Fruit fly (Drosophila melanogaster): ENCODE data around the gene cm.

The cm gene

dm6 chrX:7011063-7011743 lies at the start of gene cm, which contains the start of the genes sloth1 and sloth2 (continued):
- TF ChIP-seq cwo (GFP tag; optimal IDR thresholded peaks at IDR 0.05) (peak; percentile 54), kay (GFP tag; optimal IDR thresholded peaks at IDR 0.05) (peak; percentile 70), prd (optimal IDR thresholded peaks at IDR 0.05) (no peak), prd (GFP tag; IDR thresholded peaks at IDR 0.05) (peak; percentile 94), CG30431 (GFP tag; optimal IDR thresholded peaks at IDR 0.05) (peak; percentile 76), Chrac-16 (GFP tag; optimal IDR thresholded peaks at IDR 0.05) (peak; percentile 90), CkIIα-i1 (GFP tag; IDR thresholded peaks at IDR 0.05) (no peak), CG12659 (GFP tag; optimal IDR thresholded peaks at IDR 0.05) (peak; percentile 86), Bdp1 (GFP tag; optimal IDR thresholded peaks at IDR 0.05) (peak; percentile 78), ewg (GFP tag; optimal IDR thresholded peaks at IDR 0.05) (peak; percentile 64), CG17568 (GFP tag; optimal IDR thresholded peaks at IDR 0.05) (peak; percentile 76), CG6765 (GFP tag; optimal IDR thresholded peaks at IDR 0.05) (peak; percentile 50), z (GFP tag; IDR thresholded peaks at IDR 0.05) (no peak), schlank (tag; optimal IDR thresholded peaks at IDR 0.05) (peak; percentile 63), eve (GFP tag; optimal IDR thresholded peaks at IDR 0.05) (no peak), pnt (GFP tag; optimal IDR thresholded peaks at IDR 0.05) (peak; percentile 83), CG11085 (GFP tag; IDR thresholded peaks at IDR 0.05) (peak; percentile 83), CG10431 (GFP tag; optimal IDR thresholded peaks at IDR 0.05) (peak; percentile 31), inv (GFP tag; IDR thresholded peaks at IDR 0.05; ENCODE audit: partially characterized antibody) (peak; percentile 76), Fer1 (GFP tag; optimal IDR thresholded peaks at IDR 0.05) (peak; percentile 78), CG15514 (GFP tag; optimal IDR thresholded peaks at IDR 0.05) (peak; percentile 77), CG34224 (GFP tag; IDR thresholded peaks at IDR 0.05; ENCODE audit: partially characterized antibody) (peak; percentile 89), Hr3 (GFP tag; optimal IDR thresholded peaks at IDR 0.05) (peak; percentile 90), jing (GFP tag; optimal IDR thresholded peaks at IDR 0.05) (peak; percentile 70), CG11093 (GFP tag; IDR thresholded peaks at IDR 0.05) (peak; percentile 68; the same call in 2 of the 3 replicates), CG11560 (tag; IDR thresholded peaks at IDR 0.05) (peak; percentile 52; the same call in 1 of the 3 replicates), Dek (tag; optimal IDR thresholded peaks at IDR 0.05) (peak; percentile 81), nerfin-1 (tag; optimal IDR thresholded peaks at IDR 0.05) (peak; percentile 78), CG8388 (GFP tag; optimal IDR thresholded peaks at IDR 0.05) (peak; percentile 82), Six4 (GFP tag; optimal IDR thresholded peaks at IDR 0.05) (peak; percentile 77), exex (tag; optimal IDR thresholded peaks at IDR 0.05) (peak; percentile 44), corto (GFP tag; optimal IDR thresholded peaks at IDR 0.05) (peak; percentile 18), CG12155 (GFP tag; optimal IDR thresholded peaks at IDR 0.05) (peak; percentile 88), CG14014 (GFP tag; IDR thresholded peaks at IDR 0.05) (peak; percentile 84), CG17186 (GFP tag; optimal IDR thresholded peaks at IDR 0.05) (no peak), CG2120 (GFP tag; optimal IDR thresholded peaks at IDR 0.05) (peak; percentile 95), BtbVII (GFP tag; optimal IDR thresholded peaks at IDR 0.05) (peak; percentile 40), CG16815 (GFP tag; optimal IDR thresholded peaks at IDR 0.05) (peak; percentile 74), HLH54F (GFP tag; optimal IDR thresholded peaks at IDR 0.05) (peak; percentile 89), CG32767 (GFP tag; IDR thresholded peaks at IDR 0.05) (peak; percentile 70), CG9817 (tag; optimal IDR thresholded peaks at IDR 0.05) (peak; percentile 90), CG10366 (GFP tag; IDR thresholded peaks at IDR 0.05) (peak; percentile 85), CG9876 (GFP tag; optimal IDR thresholded peaks at IDR 0.05) (peak; percentile 75), sqz (GFP tag; optimal IDR thresholded peaks at IDR 0.05) (peak; percentile 81), CG13775 (GFP tag; optimal IDR thresholded peaks at IDR 0.05) (peak; percentile 84), trem (tag; optimal IDR thresholded peaks at IDR 0.05) (peak; percentile 86), lov (optimal IDR thresholded peaks at IDR 0.05) (no peak), lov (GFP tag; IDR thresholded peaks at IDR 0.05) (peak; percentile 59; the same call in 1 of the 3 replicates), CG1603 (tag; optimal IDR thresholded peaks at IDR 0.05) (peak; percentile 92)
